Worm (Caenorhabditis elegans): ENCODE data around the gene ragc-1.

ce11 chrIV:11569795-11570194 is 34.9 kb downstream of the ragc-1 start:
- TF ChIP-seq sdc-2 (tag; optimal IDR thresholded peaks at IDR 0.05), result no peak
- no peak for TF ChIP-seq K02D7.2 (tag; optimal IDR thresholded peaks at IDR 0.05)
- TF ChIP-seq pha-4 (tag; optimal IDR thresholded peaks at IDR 0.05), result no peak
- no peak for TF ChIP-seq gmeb-2 (tag; optimal IDR thresholded peaks at IDR 0.05)
- TF ChIP-seq pqm-1 (tag; optimal IDR thresholded peaks at IDR 0.05), result no peak
- no peak for TF ChIP-seq ceh-19 (GFP tag; optimal IDR thresholded peaks at IDR 0.05)
- no peak for TF ChIP-seq elt-2 (tag; optimal IDR thresholded peaks at IDR 0.05)
- no peak for TF ChIP-seq dve-1 (tag; optimal IDR thresholded peaks at IDR 0.05)
- no peak for TF ChIP-seq nfya-1 (tag; optimal IDR thresholded peaks at IDR 0.05)
- TF ChIP-seq hlh-30 (tag; optimal IDR thresholded peaks at IDR 0.05; ENCODE audit: insufficient read depth), result no peak
- TF ChIP-seq pag-3 (tag; optimal IDR thresholded peaks at IDR 0.05; ENCODE audit: borderline replicate concordance), result no peak
- no peak for TF ChIP-seq ama-1 (optimal IDR thresholded peaks at IDR 0.05)

All from whole organism, late embryonic.